Fruit fly (Drosophila melanogaster) whole organism, embryonic: ENCODE data around the gene gfzf.

ENCODE experiments used
- CG10147 ChIP-seq: fragments of 200-800 bp; sonication (Bioruptor generic); optimal IDR thresholded peaks from 2 replicates; lab custom pipeline; 2019; ENCODE audit warnings: missing biosample characterization, mild to moderate bottlenecking, missing genetic modification characterization, moderate library complexity
- CG10979 ChIP-seq: fragments of 200-800 bp; sonication (Bioruptor generic); optimal IDR thresholded peaks from 2 replicates; lab custom pipeline; 2018; ENCODE audit warnings: missing biosample characterization, mild to moderate bottlenecking, missing genetic modification characterization, moderate library complexity
- CG11560 ChIP-seq: fragments of 200-800 bp; sonication (Bioruptor generic); IDR thresholded peaks from 3 replicates; pipeline ENCODE4 v1.3.6; 2022; ENCODE audit warnings: missing biosample characterization, missing genetic modification characterization
- CG12155 ChIP-seq: fragments of 200-800 bp; sonication (Bioruptor generic); optimal IDR thresholded peaks from 3 replicates; lab custom pipeline; 2016; ENCODE audit warnings: missing biosample characterization, missing genetic modification characterization
- CG1233 ChIP-seq: fragments of 200-800 bp; sonication (Bioruptor generic); optimal IDR thresholded peaks from 4 replicates; lab custom pipeline; 2018; ENCODE audit warnings: missing biosample characterization, mild to moderate bottlenecking, missing genetic modification characterization
- CG12659 ChIP-seq: fragments of 200-800 bp; sonication (Bioruptor generic); optimal IDR thresholded peaks from 3 replicates; lab custom pipeline; 2017; ENCODE audit warnings: mild to moderate bottlenecking, missing biosample characterization, missing genetic modification reagents, missing genetic modification characterization
- CG14860 ChIP-seq: fragments of 200-800 bp; sonication (Bioruptor generic); IDR thresholded peaks from 3 replicates; pipeline ENCODE4 v1.3.6; 2022; ENCODE audit warnings: missing biosample characterization, missing genetic modification characterization; ENCODE audit not compliant: partially characterized antibody
- CG15479 ChIP-seq: fragments of 200-800 bp; sonication (Bioruptor generic); optimal IDR thresholded peaks from 3 replicates; lab custom pipeline; 2019; ENCODE audit warnings: missing biosample characterization, mild to moderate bottlenecking, missing genetic modification characterization, moderate library complexity
- CG15514 ChIP-seq: fragments of 200-800 bp; sonication (Bioruptor generic); optimal IDR thresholded peaks from 3 replicates; lab custom pipeline; 2017; ENCODE audit warnings: missing biosample characterization, missing genetic modification characterization, mild to moderate bottlenecking, moderate library complexity, missing genetic modification reagents
- CG15696 ChIP-seq: fragments of 200-800 bp; sonication (Bioruptor generic); optimal IDR thresholded peaks from 2 replicates; lab custom pipeline; 2019; ENCODE audit warnings: missing biosample characterization, mild to moderate bottlenecking, missing genetic modification characterization, moderate library complexity
- CG18262 ChIP-seq: fragments of 200-800 bp; optimal IDR thresholded peaks from 3 replicates; lab custom pipeline; 2019; ENCODE audit warnings: missing biosample characterization, mild to moderate bottlenecking, missing genetic modification characterization, moderate library complexity
- CG18764 ChIP-seq: fragments of 200-800 bp; sonication (Bioruptor generic); optimal IDR thresholded peaks from 3 replicates; lab custom pipeline; 2016; ENCODE audit warnings: missing biosample characterization, missing genetic modification characterization
- CG2116 ChIP-seq: fragments of 200-800 bp; sonication (Bioruptor generic); optimal IDR thresholded peaks from 3 replicates; lab custom pipeline; 2018; ENCODE audit warnings: missing biosample characterization, mild to moderate bottlenecking, missing genetic modification characterization
- CG2199 ChIP-seq: fragments of 200-800 bp; sonication (Bioruptor generic); IDR thresholded peaks from 3 replicates; pipeline ENCODE4 v1.3.6; 2022; ENCODE audit warnings: missing biosample characterization, missing genetic modification characterization
- CG2712 ChIP-seq: fragments of 200-800 bp; optimal IDR thresholded peaks from 3 replicates; lab custom pipeline; 2019; ENCODE audit warnings: missing biosample characterization, mild to moderate bottlenecking, missing genetic modification characterization, moderate library complexity
- CG2889 ChIP-seq: fragments of 200-800 bp; sonication (Bioruptor generic); IDR thresholded peaks from 3 replicates; pipeline ENCODE4 v1.3.6; 2022; ENCODE audit warnings: missing biosample characterization, missing genetic modification characterization
- CG3847 ChIP-seq: fragments of 200-800 bp; sonication (Bioruptor generic); IDR thresholded peaks from 2 replicates; pipeline ENCODE4 v1.3.6; 2022; ENCODE audit warnings: missing biosample characterization, missing genetic modification characterization
- CG7271 ChIP-seq: fragments of 200-800 bp; sonication (Bioruptor generic); optimal IDR thresholded peaks from 2 replicates; lab custom pipeline; 2018; ENCODE audit warnings: missing biosample characterization, mild to moderate bottlenecking, missing genetic modification characterization, moderate library complexity
- CG7963 ChIP-seq: fragments of 200-800 bp; sonication (Bioruptor generic); IDR thresholded peaks from 3 replicates; pipeline ENCODE4 v1.3.6; 2022; ENCODE audit warnings: missing biosample characterization, missing genetic modification characterization; ENCODE audit not compliant: partially characterized antibody
- CG8281 ChIP-seq: fragments of 200-800 bp; sonication (Bioruptor generic); optimal IDR thresholded peaks from 2 replicates; lab custom pipeline; 2018; ENCODE audit warnings: missing biosample characterization, mild to moderate bottlenecking, missing genetic modification characterization, moderate library complexity
- E2f2 ChIP-seq: fragments of 200-800 bp; sonication (Bioruptor generic); IDR thresholded peaks from 2 replicates; pipeline ENCODE4 v1.3.6; 2022; ENCODE audit warnings: missing biosample characterization, missing genetic modification characterization
- Eip74EF ChIP-seq, 2 experiments: fragments of 200-800 bp in 1 of 2; fragments of >200 bp in 1 of 2; sonication (Bioruptor generic) in 1 of 2; optimal IDR thresholded peaks; 2 replicates each; lab custom pipeline; 2017 to 2019; ENCODE audit warnings: missing biosample characterization in 2 of 2, missing genetic modification characterization in 2 of 2, mild to moderate bottlenecking in 1 of 2, moderate library complexity in 1 of 2
- HLH3B ChIP-seq: fragments of 200-800 bp; sonication (Bioruptor generic); IDR thresholded peaks from 2 replicates; pipeline ENCODE4 v1.3.6; 2022; ENCODE audit warnings: missing biosample characterization, missing genetic modification characterization
- Hmx ChIP-seq: fragments of 200-800 bp; sonication (Bioruptor generic); optimal IDR thresholded peaks from 2 replicates; lab custom pipeline; 2016; ENCODE audit warnings: missing biosample characterization, missing genetic modification characterization
- MBD-R2 ChIP-seq: fragments of 200-800 bp; sonication (Bioruptor generic); IDR thresholded peaks from 2 replicates; pipeline ENCODE4 v1.3.6; 2022; ENCODE audit warnings: missing biosample characterization, missing genetic modification characterization
- Pdp1 ChIP-seq, 2 experiments: fragments of 200-800 bp; sonication (Bioruptor generic); optimal IDR thresholded peaks; 3 replicates each; lab custom pipeline; 2016; ENCODE audit warnings: missing biosample characterization in 2 of 2, missing genetic modification characterization in 2 of 2, mild to moderate bottlenecking in 1 of 2, moderate library complexity in 1 of 2
- Rx ChIP-seq: fragments of 200-800 bp; sonication (Bioruptor generic); IDR thresholded peaks from 2 replicates; pipeline ENCODE4 v1.3.6; 2022; ENCODE audit warnings: missing biosample characterization, missing genetic modification characterization
- Stat92E ChIP-seq, 3 experiments: fragments of >200 bp in 2 of 3; fragments of 200-800 bp in 1 of 3; sonication (Bioruptor generic) in 1 of 3; optimal IDR thresholded peaks; 2 replicates each; lab custom pipeline; 2017 to 2019; ENCODE audit warnings: missing biosample characterization in 3 of 3, missing genetic modification characterization in 3 of 3, mild to moderate bottlenecking in 1 of 3, moderate library complexity in 1 of 3
- caup ChIP-seq: fragments of 200-800 bp; sonication (Bioruptor generic); optimal IDR thresholded peaks from 3 replicates; lab custom pipeline; 2017; ENCODE audit warnings: missing biosample characterization, mild to moderate bottlenecking, missing genetic modification characterization, moderate library complexity; ENCODE audit not compliant: severe bottlenecking
- chif ChIP-seq, 2 experiments: fragments of 200-800 bp; sonication (Bioruptor generic); optimal IDR thresholded peaks; 3 replicates each; lab custom pipeline; 2016; ENCODE audit warnings: missing biosample characterization in 2 of 2, missing genetic modification characterization in 2 of 2
- dysf ChIP-seq: fragments of 200-800 bp; sonication (Bioruptor generic); IDR thresholded peaks from 3 replicates; pipeline ENCODE4 v1.3.6; 2022; ENCODE audit warnings: missing biosample characterization, missing genetic modification characterization
- fd102C ChIP-seq: fragments of 200-800 bp; sonication (Bioruptor generic); optimal IDR thresholded peaks from 2 replicates; lab custom pipeline; 2018; ENCODE audit warnings: missing biosample characterization, mild to moderate bottlenecking, missing genetic modification characterization, moderate library complexity
- gro ChIP-seq: fragments of 200-800 bp; sonication (Bioruptor generic); optimal IDR thresholded peaks from 2 replicates; lab custom pipeline; 2016; ENCODE audit warnings: missing biosample characterization, missing genetic modification characterization
- hb ChIP-seq: fragments of 200-800 bp; sonication (Bioruptor generic); IDR thresholded peaks from 3 replicates; pipeline ENCODE4 v1.3.6; 2022; ENCODE audit warnings: missing biosample characterization, missing genetic modification characterization; ENCODE audit not compliant: partially characterized antibody
- kay ChIP-seq: fragments of 200-800 bp; sonication (Bioruptor generic); optimal IDR thresholded peaks from 2 replicates; lab custom pipeline; 2016; ENCODE audit warnings: missing biosample characterization, missing genetic modification characterization
- klu ChIP-seq: fragments of 200-800 bp; sonication (Bioruptor generic); IDR thresholded peaks from 2 replicates; pipeline ENCODE4 v1.3.6; 2022; ENCODE audit warnings: missing biosample characterization, missing genetic modification characterization
- odd ChIP-seq: fragments of 200-800 bp; sonication (Bioruptor generic); optimal IDR thresholded peaks from 2 replicates; lab custom pipeline; 2017; ENCODE audit warnings: missing biosample characterization, mild to moderate bottlenecking, missing genetic modification characterization
- ranshi ChIP-seq: fragments of 200-800 bp; sonication (Bioruptor generic); IDR thresholded peaks from 2 replicates; pipeline ENCODE4 v1.3.6; 2022; ENCODE audit warnings: missing biosample characterization, missing genetic modification characterization
- seq ChIP-seq: fragments of 200-800 bp; sonication (Bioruptor generic); IDR thresholded peaks from 2 replicates; pipeline ENCODE4 v1.3.6; 2022; ENCODE audit warnings: missing biosample characterization, missing genetic modification characterization
- trem ChIP-seq: fragments of 200-800 bp; optimal IDR thresholded peaks from 3 replicates; lab custom pipeline; 2019; ENCODE audit warnings: missing biosample characterization, mild to moderate bottlenecking, missing genetic modification characterization, moderate library complexity
- trh ChIP-seq: fragments of 200-800 bp; sonication (Bioruptor generic); optimal IDR thresholded peaks from 2 replicates; lab custom pipeline; 2016; ENCODE audit warnings: missing biosample characterization, missing genetic modification characterization
- tx ChIP-seq: fragments of 200-800 bp; sonication (Bioruptor generic); optimal IDR thresholded peaks from 2 replicates; lab custom pipeline; 2016; ENCODE audit warnings: missing biosample characterization, missing genetic modification characterization
- yki ChIP-seq: fragments of >200 bp; optimal IDR thresholded peaks from 3 replicates; lab custom pipeline; 2018
- z ChIP-seq: fragments of 200-800 bp; sonication (Bioruptor generic); IDR thresholded peaks from 3 replicates; pipeline ENCODE4 v1.3.6; 2022; ENCODE audit warnings: missing biosample characterization, missing genetic modification characterization
- zen2 ChIP-seq: fragments of 200-800 bp; sonication (Bioruptor generic); IDR thresholded peaks from 3 replicates; pipeline ENCODE4 v1.3.6; 2022; ENCODE audit warnings: missing biosample characterization, missing genetic modification characterization; ENCODE audit not compliant: partially characterized antibody
- zf30C ChIP-seq: fragments of 200-800 bp; sonication (Bioruptor generic); optimal IDR thresholded peaks from 3 replicates; lab custom pipeline; 2018; ENCODE audit warnings: missing biosample characterization, mild to moderate bottlenecking, missing genetic modification characterization

gfzf gene

dm6 chr3R:7154586-7155357 is 4.0 kb upstream of the gfzf start, which contains the start of gene MAGE (continued):
- TF ChIP-seq Pdp1 (GFP tag; optimal IDR thresholded peaks at IDR 0.05; lab: Kevin White, UChicago), result no peak
- TF ChIP-seq CG7963 (GFP tag; lab: Robert Waterston, UW), result peak; percentile 29; the same call in 1 of the 3 replicates
- no peak for TF ChIP-seq CG14860 (GFP tag; lab: Robert Waterston, UW)
- no peak for TF ChIP-seq dysf (GFP tag; lab: Robert Waterston, UW)
- TF ChIP-seq trh (GFP tag; lab: Kevin White, UChicago), result no peak
- no peak for TF ChIP-seq HLH3B (GFP tag; lab: Robert Waterston, UW)
- TF ChIP-seq MBD-R2, result peak; percentile 71
- no peak for TF ChIP-seq yki (lab: Kevin White, UChicago)
- TF ChIP-seq E2f2 (GFP tag; lab: Robert Waterston, UW), result peak; percentile 96
- TF ChIP-seq trem (tag; lab: Kevin White, UChicago), result peak; percentile 83
- TF ChIP-seq chif (GFP tag; optimal IDR thresholded peaks at IDR 0.05; lab: Kevin White, UChicago), result no peak
- TF ChIP-seq Hmx, result no peak

DNA sequence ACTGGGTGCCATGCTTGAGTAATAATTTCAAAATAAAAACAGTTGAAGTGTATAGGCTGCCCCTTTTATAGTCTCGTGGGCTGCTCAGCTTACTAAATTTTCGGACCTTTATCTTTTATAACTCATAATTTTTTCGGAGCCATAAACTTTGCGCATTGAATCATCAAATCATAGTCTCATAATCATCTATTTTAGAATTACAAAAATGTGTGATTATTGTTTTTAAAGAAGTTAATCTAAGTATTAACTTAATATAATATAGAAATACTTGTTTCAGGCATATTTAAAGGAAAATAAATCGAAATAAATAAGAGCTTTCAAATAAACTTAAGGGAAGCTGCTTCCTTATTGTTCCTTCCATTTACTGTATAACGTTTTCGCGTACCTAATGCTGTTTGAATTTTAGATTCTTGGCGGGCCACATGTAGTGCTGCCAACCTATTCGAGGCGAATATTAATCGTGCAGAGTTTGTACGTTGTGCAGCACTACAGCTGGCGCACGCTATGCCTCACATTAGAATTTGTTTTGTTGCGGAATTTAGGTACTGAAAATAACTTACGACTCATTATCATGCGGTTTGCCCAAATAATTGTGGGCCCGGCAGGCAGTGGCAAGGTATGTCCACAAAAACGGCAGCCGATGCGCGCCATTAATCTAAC is 6.4 kb downstream of the gfzf start, which contains the start of the genes CG14610 and CG2656:
Gene CG14610, minus strand, starts transcription at position 51 of the 660 bp plus-strand sequence.
Gene CG2656, plus strand, starts transcription at position 480 of the 660 bp plus-strand sequence.
- TF ChIP-seq CG12659 (GFP tag; lab: Kevin White, UChicago) (peak; percentile 78), odd (no peak), gro (GFP tag; lab: Kevin White, UChicago) (peak; percentile 85), CG15479 (GFP tag; lab: Kevin White, UChicago) (no peak), CG2889 (no peak), CG18262 (tag; lab: Kevin White, UChicago) (peak; percentile 44), CG12155 (GFP tag; lab: Kevin White, UChicago) (peak; percentile 86), CG2712 (peak; percentile 68), zen2 (GFP tag; lab: Robert Waterston, UW) (no peak; the same call in 2 of the 3 replicates), CG15514 (peak; percentile 82), Stat92E (GFP tag; optimal IDR thresholded peaks at IDR 0.05; lab: Kevin White, UChicago) (no peak), kay (GFP tag; lab: Kevin White, UChicago) (peak; percentile 77), CG3847 (GFP tag; lab: Robert Waterston, UW) (peak; percentile 94), ranshi (0 out of 2 replicates have a peak, but pooled peaks have one; percentile 50), hb (GFP tag; lab: Robert Waterston, UW) (no peak), CG2116 (GFP tag; lab: Kevin White, UChicago) (peak; percentile 69), CG10979 (tag; lab: Kevin White, UChicago) (peak; percentile 48), CG11560 (tag; lab: Robert Waterston, UW) (no peak), CG8281 (tag; lab: Kevin White, UChicago) (no peak), CG7271 (tag; lab: Kevin White, UChicago) (no peak), Eip74EF (GFP tag; optimal IDR thresholded peaks at IDR 0.05; lab: Kevin White, UChicago) (no peak), zf30C (GFP tag; lab: Kevin White, UChicago) (no peak), CG2199 (GFP tag; lab: Robert Waterston, UW) (peak; percentile 90), z (no peak), seq (GFP tag; lab: Robert Waterston, UW) (peak; percentile 22; the same call in 1 of the 2 replicates), CG1233 (GFP tag; lab: Kevin White, UChicago) (peak; percentile 32), CG18764 (GFP tag; lab: Kevin White, UChicago) (peak; percentile 78), tx (GFP tag; lab: Kevin White, UChicago) (peak; percentile 81), caup (GFP tag; lab: Kevin White, UChicago) (peak; percentile 78), CG10147 (no peak), klu (GFP tag; lab: Robert Waterston, UW) (no peak), chif (GFP tag; optimal IDR thresholded peaks at IDR 0.05; lab: Kevin White, UChicago) (peak; percentile 67 to 85), CG15696 (peak; percentile 40), fd102C (no peak), Rx (GFP tag; lab: Robert Waterston, UW) (peak; percentile 38; the same call in 1 of the 2 replicates)
